Fruit fly (Drosophila melanogaster): ENCODE results near the gene Ype.
A peak's percentile ranks its signal among the peaks of the same experiment; 100 is the strongest.

Gene Ype

DNA sequence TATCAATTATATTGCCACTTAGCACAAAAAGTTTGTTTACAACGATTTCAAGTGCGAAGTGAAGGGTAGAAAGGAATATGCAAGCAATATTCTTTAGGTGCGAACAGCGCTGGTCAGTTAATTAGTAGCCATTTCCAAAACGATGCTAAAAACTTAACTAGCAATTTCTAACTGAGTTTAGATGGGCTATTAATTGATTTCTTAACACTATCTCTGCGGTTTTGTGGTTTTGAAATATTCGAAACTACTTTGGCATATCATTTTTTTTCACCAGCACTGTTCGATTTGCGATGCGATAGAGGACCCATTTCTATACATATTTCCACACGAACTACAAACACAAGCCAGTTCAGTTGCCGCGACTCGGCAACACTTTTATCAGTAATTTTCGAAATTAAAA lies 10.7 kb downstream of the Ype start (continued):
- no peak for TF ChIP-seq p53 (GFP tag; optimal IDR thresholded peaks at IDR 0.05)
- no peak for TF ChIP-seq H15 (GFP tag; IDR thresholded peaks at IDR 0.05)
- TF ChIP-seq CG12155 (GFP tag; optimal IDR thresholded peaks at IDR 0.05) = peak; percentile 8
- TF ChIP-seq CG10565 (GFP tag; optimal IDR thresholded peaks at IDR 0.05) = no peak
- no peak for TF ChIP-seq sc (optimal IDR thresholded peaks at IDR 0.05)
- TF ChIP-seq sc (GFP tag; optimal IDR thresholded peaks at IDR 0.05) = no peak
- TF ChIP-seq CG18764 (GFP tag; optimal IDR thresholded peaks at IDR 0.05) = no peak
- no peak for TF ChIP-seq CG1233 (GFP tag; optimal IDR thresholded peaks at IDR 0.05)
- TF ChIP-seq CG12659 (GFP tag; optimal IDR thresholded peaks at IDR 0.05) = no peak
- TF ChIP-seq CG15011 (GFP tag; optimal IDR thresholded peaks at IDR 0.05) = peak; percentile 6
- TF ChIP-seq Dip3 (GFP tag; optimal IDR thresholded peaks at IDR 0.05) = no peak
- no peak for TF ChIP-seq chm (GFP tag; IDR thresholded peaks at IDR 0.05)
- no peak for TF ChIP-seq CG9215 (GFP tag; IDR thresholded peaks at IDR 0.05)
- TF ChIP-seq lbe (GFP tag; optimal IDR thresholded peaks at IDR 0.05) = no peak
- TF ChIP-seq CG31388 (GFP tag; optimal IDR thresholded peaks at IDR 0.05) = no peak
- no peak for TF ChIP-seq CG1832 (GFP tag; optimal IDR thresholded peaks at IDR 0.05)
- TF ChIP-seq Max (GFP tag; optimal IDR thresholded peaks at IDR 0.05) = no peak
- TF ChIP-seq MTF-1 (GFP tag; optimal IDR thresholded peaks at IDR 0.05; ENCODE audit: borderline replicate concordance) = no peak
- no peak for TF ChIP-seq CG1602 (GFP tag; optimal IDR thresholded peaks at IDR 0.05)
- TF ChIP-seq CG13894 (tag; optimal IDR thresholded peaks at IDR 0.05) = no peak
- no peak for TF ChIP-seq Myb (GFP tag; optimal IDR thresholded peaks at IDR 0.05)
- no peak for TF ChIP-seq Vsx1 (GFP tag; optimal IDR thresholded peaks at IDR 0.05)
- no peak for TF ChIP-seq wor (GFP tag; IDR thresholded peaks at IDR 0.05)
- peak; percentile 63 for TF ChIP-seq sens (GFP tag)
- TF ChIP-seq klu (GFP tag; IDR thresholded peaks at IDR 0.05) = no peak
- peak; percentile 30; the same call in 1 of the 2 replicates for TF ChIP-seq Atf6 (GFP tag; IDR thresholded peaks at IDR 0.05)
- no peak for TF ChIP-seq CG14441 (GFP tag; IDR thresholded peaks at IDR 0.05)
- no peak for TF ChIP-seq Blimp-1 (GFP tag; optimal IDR thresholded peaks at IDR 0.05)
- no peak for TF ChIP-seq CG13296 (GFP tag; optimal IDR thresholded peaks at IDR 0.05)
- TF ChIP-seq ken (GFP tag; IDR thresholded peaks at IDR 0.05) = no peak
- no peak for TF ChIP-seq CG1647 (GFP tag; optimal IDR thresholded peaks at IDR 0.05)
- no peak for TF ChIP-seq Antp (GFP tag; optimal IDR thresholded peaks at IDR 0.05)
- no peak for TF ChIP-seq CG8944 (GFP tag; optimal IDR thresholded peaks at IDR 0.05)
- TF ChIP-seq bbx (GFP tag; IDR thresholded peaks at IDR 0.05; ENCODE audit: partially characterized antibody) = no peak
- no peak for TF ChIP-seq tio (GFP tag; optimal IDR thresholded peaks at IDR 0.05)
- no peak for TF ChIP-seq Camta (GFP tag; optimal IDR thresholded peaks at IDR 0.05)
- TF ChIP-seq Rfx (GFP tag; IDR thresholded peaks at IDR 0.05) = peak; percentile 39; the same call in 1 of the 2 replicates
- no peak for TF ChIP-seq her (GFP tag; optimal IDR thresholded peaks at IDR 0.05)
- no peak for TF ChIP-seq CG17361 (GFP tag; IDR thresholded peaks at IDR 0.05)
- TF ChIP-seq MBD-R2 (GFP tag; IDR thresholded peaks at IDR 0.05) = no peak
- TF ChIP-seq knrl (GFP tag; IDR thresholded peaks at IDR 0.05; ENCODE audit: partially characterized antibody) = no peak
- TF ChIP-seq CG6791 (GFP tag; IDR thresholded peaks at IDR 0.05; ENCODE audit: partially characterized antibody) = no peak
- TF ChIP-seq CG42726 (GFP tag; IDR thresholded peaks at IDR 0.05; ENCODE audit: partially characterized antibody) = no peak
- no peak for TF ChIP-seq CG4424 (GFP tag; optimal IDR thresholded peaks at IDR 0.05)
- no peak for TF ChIP-seq HLH54F (GFP tag; optimal IDR thresholded peaks at IDR 0.05)
- TF ChIP-seq kah (GFP tag; optimal IDR thresholded peaks at IDR 0.05) = no peak
- TF ChIP-seq kni (GFP tag; optimal IDR thresholded peaks at IDR 0.05) = no peak
- no peak for TF ChIP-seq CG31224 (GFP tag; IDR thresholded peaks at IDR 0.05)
- TF ChIP-seq hkb (optimal IDR thresholded peaks at IDR 0.05) = no peak
- TF ChIP-seq hkb (GFP tag; IDR thresholded peaks at IDR 0.05) = peak; percentile 25; the same call in 1 of the 2 replicates
- no peak for TF ChIP-seq pzg (GFP tag; optimal IDR thresholded peaks at IDR 0.05)
- TF ChIP-seq Dref (GFP tag; IDR thresholded peaks at IDR 0.05) = no peak
- no peak for TF ChIP-seq GATAe (GFP tag; conservative IDR thresholded peaks at IDR 0.05)
